Worm (Caenorhabditis elegans): ENCODE measurements around the gene sdz-1.
A peak's percentile ranks its signal among the peaks of the same experiment; 100 is the strongest.

Gene sdz-1

DNA sequence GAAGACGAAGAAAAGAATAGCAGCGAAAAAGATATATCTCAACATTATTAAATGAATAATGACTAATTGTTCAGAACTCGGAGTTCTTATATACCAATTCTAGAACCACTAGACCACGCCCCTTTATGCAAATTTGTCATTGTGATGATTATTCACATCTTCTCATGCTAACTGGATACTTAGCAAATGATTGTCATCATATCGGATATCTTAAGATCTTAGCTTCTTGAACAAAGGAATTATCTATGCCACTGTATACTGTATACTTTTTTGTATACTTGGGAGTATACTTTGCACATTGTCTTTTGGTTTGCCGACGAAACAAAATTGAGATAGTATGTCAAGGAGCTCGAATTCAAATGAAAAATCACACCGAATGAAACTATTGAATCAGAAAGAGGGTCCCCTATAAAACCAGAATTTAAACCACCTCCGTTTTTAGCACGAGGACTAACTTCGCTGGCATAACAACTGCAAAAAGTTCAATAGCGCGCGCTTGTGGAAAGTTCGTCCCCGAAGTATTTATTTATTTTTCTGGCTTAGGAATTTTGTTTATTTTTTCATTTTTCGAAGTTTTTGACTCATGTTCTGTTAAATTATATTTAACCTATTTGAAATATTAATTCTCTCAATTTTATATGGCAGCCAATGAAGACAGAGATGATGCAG, at the start of gene sdz-1, which contains the start of gene vps-33.1:
Gene sdz-1 (minus strand): TSS at position 51 of the 669 bp plus-strand sequence.
Gene vps-33.1 (plus strand): TSS at position 639 of the 669 bp plus-strand sequence.
- no peak for TF ChIP-seq hlh-11 (tag; optimal IDR thresholded peaks at IDR 0.05)
- TF ChIP-seq tag-97 (GFP tag; IDR thresholded peaks at IDR 0.05): no peak
- no peak for TF ChIP-seq dmd-9 (GFP tag; IDR thresholded peaks at IDR 0.05)
- TF ChIP-seq snpc-4 (tag; optimal IDR thresholded peaks at IDR 0.05): no peak
- TF ChIP-seq set-16 (GFP tag; IDR thresholded peaks at IDR 0.05): no peak
- TF ChIP-seq D1046.2 (GFP tag; IDR thresholded peaks at IDR 0.05): no peak
- TF ChIP-seq nhr-48 (tag; optimal IDR thresholded peaks at IDR 0.05): no peak
- TF ChIP-seq lsy-2 (tag; optimal IDR thresholded peaks at IDR 0.05): peak in 1 of 2 experiments; percentile 67
- no peak for TF ChIP-seq aly-2 (tag; optimal IDR thresholded peaks at IDR 0.05)
- TF ChIP-seq Y105C5A.15 (GFP tag; IDR thresholded peaks at IDR 0.05): no peak
- TF ChIP-seq attf-4 (tag; optimal IDR thresholded peaks at IDR 0.05): no peak
- TF ChIP-seq hif-1 (tag; optimal IDR thresholded peaks at IDR 0.05): peak in 1 of 2 experiments; percentile 60
- no peak for TF ChIP-seq spr-1 (tag; optimal IDR thresholded peaks at IDR 0.05)
- no peak for TF ChIP-seq egl-27 (tag; optimal IDR thresholded peaks at IDR 0.05)
- TF ChIP-seq lin-1 (GFP tag; IDR thresholded peaks at IDR 0.05): no peak
- TF ChIP-seq lir-3 (tag; optimal IDR thresholded peaks at IDR 0.05): no peak
- no peak for TF ChIP-seq dmd-6 (GFP tag; IDR thresholded peaks at IDR 0.05)
- TF ChIP-seq Y5F2A.4 (GFP tag; optimal IDR thresholded peaks at IDR 0.05): no peak
- no peak for TF ChIP-seq F26F4.8 (GFP tag; conservative IDR thresholded peaks at IDR 0.05)
- peak; percentile 4 for TF ChIP-seq nhr-28 (tag; optimal IDR thresholded peaks at IDR 0.05)
- no peak for TF ChIP-seq ceh-28 (tag; optimal IDR thresholded peaks at IDR 0.05)
- TF ChIP-seq mes-2 (tag; optimal IDR thresholded peaks at IDR 0.05; ENCODE audit: poor library complexity, severe bottlenecking): peak; percentile 96
- peak; percentile 80 for TF ChIP-seq nhr-6 (tag; optimal IDR thresholded peaks at IDR 0.05)
- peak; percentile 77 for TF ChIP-seq dpl-1 (GFP tag; optimal IDR thresholded peaks at IDR 0.05)
- TF ChIP-seq hlh-30 (tag; optimal IDR thresholded peaks at IDR 0.05; ENCODE audit: insufficient read depth): peak; percentile 81
- TF ChIP-seq mdl-1 (tag; optimal IDR thresholded peaks at IDR 0.05): peak in 1 of 2 experiments; percentile 35
- TF ChIP-seq F44E2.7 (GFP tag; IDR thresholded peaks at IDR 0.05): no peak
- TF ChIP-seq unc-130 (GFP tag; optimal IDR thresholded peaks at IDR 0.05): peak; percentile 62
- TF ChIP-seq ces-1 (GFP tag; optimal IDR thresholded peaks at IDR 0.05): no peak
- TF ChIP-seq mxl-2 (GFP tag; conservative IDR thresholded peaks at IDR 0.05): no peak
- peak; percentile 18 for TF ChIP-seq dve-1 (tag; optimal IDR thresholded peaks at IDR 0.05; ENCODE audit: insufficient read depth)
- no peak for TF ChIP-seq tra-1 (GFP tag; IDR thresholded peaks at IDR 0.05)
- no peak for TF ChIP-seq daf-8 (GFP tag; IDR thresholded peaks at IDR 0.05)
- TF ChIP-seq mdt-29 (GFP tag; IDR thresholded peaks at IDR 0.05): no peak
- no peak for TF ChIP-seq F10B5.3 (tag; optimal IDR thresholded peaks at IDR 0.05)
- TF ChIP-seq vab-7 (GFP tag; IDR thresholded peaks at IDR 0.05): no peak
- no peak for TF ChIP-seq madf-9 (GFP tag; conservative IDR thresholded peaks at IDR 0.05)
- no peak for TF ChIP-seq lin-13 (GFP tag; optimal IDR thresholded peaks at IDR 0.05)
- no peak for TF ChIP-seq nhr-76 (tag; optimal IDR thresholded peaks at IDR 0.05)
- no peak for TF ChIP-seq pha-4 (GFP tag; IDR thresholded peaks at IDR 0.05)
- TF ChIP-seq pha-4 (tag; optimal IDR thresholded peaks at IDR 0.05): peak; percentile 21
- TF ChIP-seq nhr-10 (tag; optimal IDR thresholded peaks at IDR 0.05): no peak
- no peak for TF ChIP-seq zfp-2 (tag; optimal IDR thresholded peaks at IDR 0.05)
- TF ChIP-seq lin-39 (tag; optimal IDR thresholded peaks at IDR 0.05): no peak
- no peak for TF ChIP-seq Y75B8A.6 (GFP tag; IDR thresholded peaks at IDR 0.05)
- no peak for TF ChIP-seq F49E8.2 (tag; optimal IDR thresholded peaks at IDR 0.05; ENCODE audit: borderline replicate concordance)
- TF ChIP-seq ZK337.2 (GFP tag; IDR thresholded peaks at IDR 0.05): no peak
- TF ChIP-seq zip-11 (GFP tag; IDR thresholded peaks at IDR 0.05): no peak
- TF ChIP-seq ceh-32 (tag; optimal IDR thresholded peaks at IDR 0.05; ENCODE audit: poor library complexity): no peak
- TF ChIP-seq nhr-77 (tag; optimal IDR thresholded peaks at IDR 0.05): no peak
- peak; percentile 73 for TF ChIP-seq lin-38 (GFP tag; IDR thresholded peaks at IDR 0.05)
